Worm (Caenorhabditis elegans) whole organism, L1 larva: ENCODE measurements around the gene fbxa-50.
"Not testable (repeated sequence)": the region's sequence is repeated elsewhere in the genome, so short reads cannot be mapped to it uniquely, and the experiment has no call there.

Experiments
- C16A3.4 ChIP-seq: fragments of 150-350 bp; optimal IDR thresholded peaks from 2 replicates; lab custom pipeline; 2014; ENCODE audit warnings: missing biosample characterization, missing genetic modification characterization
- F16B12.6 ChIP-seq: fragments of 150-350 bp; optimal IDR thresholded peaks from 2 replicates; lab custom pipeline; 2014; ENCODE audit warnings: missing biosample characterization, missing genetic modification characterization
- ama-1 ChIP-seq: fragments of 150-350 bp; optimal IDR thresholded peaks from 2 replicates; lab custom pipeline; 2014
- blmp-1 ChIP-seq: fragments of 150-350 bp; optimal IDR thresholded peaks from 2 replicates; lab custom pipeline; 2014; ENCODE audit warnings: missing biosample characterization, missing genetic modification characterization
- ceh-8 ChIP-seq: fragments of 200-800 bp; sonication (Bioruptor generic); optimal IDR thresholded peaks from 2 replicates; lab custom pipeline; 2018; ENCODE audit warnings: mild to moderate bottlenecking, missing genetic modification characterization, moderate library complexity, missing compliant biosample characterization
- dpl-1 ChIP-seq, 3 experiments: fragments of 150-350 bp in 2 of 3; sonication (generic microtip) in 1 of 3; optimal IDR thresholded peaks; 2 replicates each; lab custom pipeline; 2014 to 2017; ENCODE audit warnings: missing biosample characterization in 3 of 3, missing genetic modification characterization in 3 of 3, missing genetic modification reagents in 3 of 3
- efl-1 ChIP-seq, 4 experiments: fragments of 150-350 bp; optimal IDR thresholded peaks in 3 of 4; peaks in 1 of 4; 1 replicate in 1 of 4; 2 replicates in 3 of 4; lab custom pipeline; 2014; ENCODE audit warnings: missing biosample characterization in 2 of 4, missing genetic modification characterization in 2 of 4, missing genetic modification reagents in 2 of 4
- efl-3 ChIP-seq: fragments of 200-800 bp; sonication (Bioruptor generic); optimal IDR thresholded peaks from 2 replicates; lab custom pipeline; 2018; ENCODE audit warnings: mild to moderate bottlenecking, missing genetic modification characterization, missing compliant biosample characterization
- elt-2 ChIP-seq: sonication (generic microtip); optimal IDR thresholded peaks from 2 replicates; lab custom pipeline; 2016; ENCODE audit warnings: missing genetic modification characterization, mild to moderate bottlenecking, inconsistent platforms, missing compliant biosample characterization, missing genetic modification reagents
- fos-1 ChIP-seq: fragments of 150-350 bp; optimal IDR thresholded peaks from 2 replicates; lab custom pipeline; 2014; ENCODE audit warnings: missing biosample characterization, missing genetic modification characterization
- grh-1 ChIP-seq: fragments of 200-800 bp; sonication (Bioruptor generic); IDR thresholded peaks from 2 replicates; pipeline ENCODE4 v1.3.6; 2022; ENCODE audit warnings: missing genetic modification reagents, missing genetic modification characterization, missing compliant biosample characterization
- irx-1 ChIP-seq: sonication (generic microtip); optimal IDR thresholded peaks from 2 replicates; lab custom pipeline; 2016; ENCODE audit warnings: missing genetic modification characterization, missing compliant biosample characterization
- isw-1 ChIP-seq: fragments of 200-800 bp; sonication (Bioruptor generic); IDR thresholded peaks from 2 replicates; pipeline ENCODE4 v1.3.6; 2022; ENCODE audit warnings: missing genetic modification characterization, missing compliant biosample characterization
- lin-14 ChIP-seq: fragments of 200-800 bp; sonication (Bioruptor generic); optimal IDR thresholded peaks from 2 replicates; lab custom pipeline; 2018; ENCODE audit warnings: mild to moderate bottlenecking, missing genetic modification characterization, moderate library complexity, missing compliant biosample characterization
- lin-35 ChIP-seq, 2 experiments: fragments of 150-350 bp; optimal IDR thresholded peaks; 2 replicates each; lab custom pipeline; 2014; ENCODE audit warnings: missing biosample characterization in 2 of 2, missing genetic modification characterization in 2 of 2, missing genetic modification reagents in 2 of 2
- lin-39 ChIP-seq: fragments of 150-350 bp; optimal IDR thresholded peaks from 2 replicates; lab custom pipeline; 2014; ENCODE audit warnings: missing biosample characterization, missing genetic modification reagents, missing genetic modification characterization
- lir-3 ChIP-seq: sonication (generic microtip); optimal IDR thresholded peaks from 2 replicates; lab custom pipeline; 2016; ENCODE audit warnings: mild to moderate bottlenecking, missing genetic modification characterization, moderate library complexity, missing compliant biosample characterization; ENCODE audit not compliant: poor library complexity
- lsy-2 ChIP-seq, 2 experiments: fragments of 150-350 bp; optimal IDR thresholded peaks; 2 replicates each; lab custom pipeline; 2014; ENCODE audit warnings: missing biosample characterization in 2 of 2, missing genetic modification characterization in 2 of 2
- mdl-1 ChIP-seq, 2 experiments: fragments of 150-350 bp; optimal IDR thresholded peaks; 2 replicates each; lab custom pipeline; 2014 to 2017; ENCODE audit warnings: missing biosample characterization in 2 of 2, missing genetic modification characterization in 2 of 2, inconsistent platforms in 1 of 2
- mep-1 ChIP-seq: fragments of 150-350 bp; optimal IDR thresholded peaks from 2 replicates; lab custom pipeline; 2014; ENCODE audit warnings: missing biosample characterization, missing genetic modification characterization
- nhr-11 ChIP-seq: fragments of 150-350 bp; optimal IDR thresholded peaks from 2 replicates; lab custom pipeline; 2014; ENCODE audit warnings: missing biosample characterization, missing genetic modification characterization
- nhr-12 ChIP-seq: sonication (generic microtip); optimal IDR thresholded peaks from 2 replicates; lab custom pipeline; 2017; ENCODE audit warnings: missing biosample characterization, missing genetic modification characterization
- nhr-20 ChIP-seq: sonication (generic microtip); optimal IDR thresholded peaks from 2 replicates; lab custom pipeline; 2016; ENCODE audit warnings: mild to moderate bottlenecking, missing genetic modification characterization, missing compliant biosample characterization
- nhr-237 ChIP-seq: fragments of 150-350 bp; optimal IDR thresholded peaks from 2 replicates; lab custom pipeline; 2014; ENCODE audit warnings: missing biosample characterization, missing genetic modification characterization
- nhr-71 ChIP-seq: sonication (generic microtip); optimal IDR thresholded peaks from 2 replicates; lab custom pipeline; 2016; ENCODE audit warnings: mild to moderate bottlenecking, missing genetic modification characterization, moderate library complexity, missing compliant biosample characterization
- nhr-76 ChIP-seq: sonication (generic microtip); optimal IDR thresholded peaks from 2 replicates; lab custom pipeline; 2017; ENCODE audit warnings: missing biosample characterization, missing genetic modification characterization
- nhr-77 ChIP-seq: fragments of 150-350 bp; optimal IDR thresholded peaks from 2 replicates; lab custom pipeline; 2014; ENCODE audit warnings: missing biosample characterization, missing genetic modification characterization
- skn-1 ChIP-seq: fragments of 150-350 bp; optimal IDR thresholded peaks from 2 replicates; lab custom pipeline; 2014; ENCODE audit warnings: missing biosample characterization, missing genetic modification characterization
- snu-23 ChIP-seq: sonication (generic microtip); optimal IDR thresholded peaks from 2 replicates; lab custom pipeline; 2016; ENCODE audit warnings: missing genetic modification characterization, missing compliant biosample characterization
- sptf-1 ChIP-seq: fragments of 150-350 bp; optimal IDR thresholded peaks from 2 replicates; lab custom pipeline; 2014; ENCODE audit warnings: missing biosample characterization, missing genetic modification characterization

The fbxa-50 gene

ce11 chrIII:1269156-1269555 lies 19.2 kb downstream of the fbxa-50 start, which contains the start of gene fbxa-32:
Gene fbxa-32 (minus strand): TSS chrIII:1269256.
- TF ChIP-seq elt-2 = peak; percentile 16
- no peak for TF ChIP-seq fos-1 (tag; lab: Kevin White, UChicago)

DNA sequence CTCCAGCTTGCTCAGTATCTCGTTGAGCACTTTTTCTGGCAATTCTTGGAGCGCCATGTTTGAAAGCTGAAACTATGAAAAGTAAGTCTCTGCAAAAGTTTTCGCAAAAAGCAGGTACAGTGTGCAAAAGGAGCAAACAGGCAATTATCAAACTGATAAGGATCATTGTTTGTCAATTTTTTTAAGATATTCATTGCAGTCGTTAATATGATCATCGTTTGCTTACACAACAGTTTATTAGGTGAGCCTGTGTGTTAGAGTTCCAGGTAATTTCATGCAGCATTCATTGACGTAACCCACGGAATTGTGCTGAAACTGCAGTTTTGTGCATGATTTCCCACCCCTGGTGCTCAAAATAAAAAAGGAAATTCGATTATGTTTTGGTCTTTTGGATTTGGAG lies 21.5 kb downstream of the fbxa-50 start, which contains the start of gene fbxa-151:
Gene fbxa-151 (minus strand): TSS at position 101 of the 400 bp plus-strand sequence.
- not testable (repeated sequence) for TF ChIP-seq lin-39 (tag; lab: Kevin White, UChicago); ceh-8 (GFP tag; lab: Kevin White, UChicago); lin-14 (GFP tag; lab: Kevin White, UChicago)

- TF ChIP-seq lir-3; nhr-12 (tag; lab: Kevin White, UChicago); nhr-76 (tag; lab: Kevin White, UChicago): not testable (repeated sequence)
These were observed 24.6 kb downstream of the fbxa-50 start, which contains the start of gene srz-9 for ce11 chrIII:1263692-1264091. Gene srz-9 (plus strand): TSS chrIII:1263992.

DNA sequence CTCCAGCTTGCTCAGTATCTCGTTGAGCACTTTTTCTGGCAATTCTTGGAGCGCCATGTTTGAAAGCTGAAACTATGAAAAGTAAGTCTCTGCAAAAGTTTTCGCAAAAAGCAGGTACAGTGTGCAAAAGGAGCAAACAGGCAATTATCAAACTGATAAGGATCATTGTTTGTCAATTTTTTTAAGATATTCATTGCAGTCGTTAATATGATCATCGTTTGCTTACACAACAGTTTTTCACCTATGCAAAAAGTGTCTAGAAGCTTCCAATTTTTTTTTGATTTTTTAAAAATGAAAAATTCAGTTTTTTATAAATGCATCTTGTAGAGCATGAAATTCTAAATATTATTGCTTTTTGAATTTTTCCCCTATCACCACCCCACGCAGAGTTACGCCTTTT lies 30.0 kb downstream of the fbxa-50 start, which contains the start of gene fbxa-78:
Gene fbxa-78 (minus strand): TSS at position 101 of the 400 bp plus-strand sequence.
- not testable (repeated sequence) for TF ChIP-seq isw-1 (GFP tag; lab: Robert Waterston, UW); mdl-1 (tag; optimal IDR thresholded peaks at IDR 0.05; lab: Kevin White, UChicago); ama-1 (lab: Kevin White, UChicago)

- TF ChIP-seq efl-3 (GFP tag; lab: Kevin White, UChicago); grh-1 (GFP tag; lab: Robert Waterston, UW); mep-1 (tag; lab: Kevin White, UChicago): not testable (repeated sequence)
These were observed 31.8 kb downstream of the fbxa-50 start, which contains the start of gene fbxa-208 for ce11 chrIII:1256519-1256918. Gene fbxa-208 (plus strand): TSS chrIII:1256819.

DNA sequence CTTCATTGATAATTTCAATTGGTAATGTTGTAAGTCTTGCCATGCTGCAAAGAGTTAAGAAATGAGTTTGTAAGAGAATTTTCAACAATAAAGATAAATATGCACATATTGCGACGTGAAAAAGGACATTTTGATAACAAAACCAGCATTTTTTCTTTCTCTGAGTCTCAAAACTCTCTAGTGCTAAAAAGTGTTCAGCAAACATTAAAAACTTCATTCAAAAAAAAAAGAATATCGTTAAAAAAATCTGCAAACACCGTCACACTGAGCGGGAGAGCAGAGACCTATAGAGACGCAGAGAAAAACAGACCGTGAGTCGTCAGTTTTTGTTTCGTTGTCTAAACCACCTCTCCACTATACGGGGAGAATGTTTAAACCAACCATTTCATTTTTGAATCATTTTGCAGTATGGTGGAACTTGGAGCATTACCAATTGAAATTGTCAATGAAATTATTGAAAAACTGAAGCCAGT lies 39.2 kb downstream of the fbxa-50 start, which contains the start of the genes fbxa-76 and fbxa-77:
Gene fbxa-76 (minus strand): TSS at position 51 of the 473 bp plus-strand sequence.
Gene fbxa-77 (plus strand): TSS at position 365 of the 473 bp plus-strand sequence.
- TF ChIP-seq lin-35 (GFP tag; optimal IDR thresholded peaks at IDR 0.05; lab: Kevin White, UChicago) (peak; percentile 41 to 65), nhr-20 (tag; lab: Kevin White, UChicago) (peak; percentile 6), lin-14 (GFP tag; lab: Kevin White, UChicago) (peak; percentile 33), skn-1 (tag; lab: Kevin White, UChicago) (peak; percentile 43), lir-3 (no peak), blmp-1 (tag; lab: Kevin White, UChicago) (peak; percentile 31), irx-1 (tag; lab: Kevin White, UChicago) (no peak), sptf-1 (tag; lab: Kevin White, UChicago) (no peak), nhr-237 (tag; lab: Kevin White, UChicago) (no peak), elt-2 (peak; percentile 5), nhr-71 (tag; lab: Kevin White, UChicago) (peak; percentile 20), dpl-1 (GFP tag; optimal IDR thresholded peaks at IDR 0.05; lab: Kevin White, UChicago) (peak; percentile 24 to 45 (median 37)), F16B12.6 (tag; lab: Kevin White, UChicago) (peak; percentile 67), snu-23 (GFP tag; lab: Kevin White, UChicago) (peak; percentile 50), mdl-1 (tag; optimal IDR thresholded peaks at IDR 0.05; lab: Kevin White, UChicago) (peak in 1 of 2 experiments; percentile 6), nhr-77 (peak; percentile 3), nhr-11 (tag; lab: Kevin White, UChicago) (no peak), efl-1 (optimal IDR thresholded peaks at IDR 0.05; lab: Kevin White, UChicago) (peak; percentile 57 to 67), efl-1 (GFP tag; optimal IDR thresholded peaks at IDR 0.05 in 1 of 2; lab: Kevin White, UChicago) (peak; percentile 41 to 84), mep-1 (tag; lab: Kevin White, UChicago) (peak; percentile 13), lin-39 (tag; lab: Kevin White, UChicago) (no peak), lsy-2 (tag; optimal IDR thresholded peaks at IDR 0.05; lab: Kevin White, UChicago) (peak in 1 of 2 experiments; percentile 64), C16A3.4 (tag; lab: Kevin White, UChicago) (peak; percentile 17)
- TF ChIP-seq, all 84 proteins: peak for 16
